Worm (Caenorhabditis elegans) whole organism, mixed stage, embryonic: ENCODE measurements around the gene npp-3.

ENCODE experiments used
- ceh-43 ChIP-seq: fragments of 200-800 bp; sonication (Bioruptor generic); optimal IDR thresholded peaks from 2 replicates; lab custom pipeline; 2018; ENCODE audit warnings: mild to moderate bottlenecking, missing genetic modification characterization, moderate library complexity, missing compliant biosample characterization
- flh-1 ChIP-seq: fragments of 200-800 bp; sonication (Bioruptor generic); optimal IDR thresholded peaks from 2 replicates; lab custom pipeline; 2018; ENCODE audit warnings: mild to moderate bottlenecking, missing genetic modification characterization, moderate library complexity, missing compliant biosample characterization
- lin-13 ChIP-seq: fragments of 150-350 bp; optimal IDR thresholded peaks from 2 replicates; lab custom pipeline; 2014; ENCODE audit warnings: missing biosample characterization, missing genetic modification characterization
- mab-5 ChIP-seq: fragments of 150-350 bp; optimal IDR thresholded peaks from 2 replicates; lab custom pipeline; 2014; ENCODE audit warnings: missing biosample characterization, missing genetic modification characterization
- mep-1 ChIP-seq: fragments of 150-350 bp; optimal IDR thresholded peaks from 2 replicates; lab custom pipeline; 2017; ENCODE audit warnings: missing biosample characterization, missing genetic modification reagents, missing genetic modification characterization, inconsistent platforms
- nhr-12 ChIP-seq: fragments of 150-350 bp; optimal IDR thresholded peaks from 2 replicates; lab custom pipeline; 2014; ENCODE audit warnings: missing biosample characterization, missing genetic modification characterization
- nhr-28 ChIP-seq: fragments of 150-350 bp; optimal IDR thresholded peaks from 2 replicates; lab custom pipeline; 2014; ENCODE audit warnings: missing biosample characterization, missing genetic modification characterization
- nhr-76 ChIP-seq: sonication (generic microtip); optimal IDR thresholded peaks from 2 replicates; lab custom pipeline; 2017; ENCODE audit warnings: missing biosample characterization, missing genetic modification characterization
- unc-39 ChIP-seq: fragments of 150-350 bp; optimal IDR thresholded peaks from 2 replicates; lab custom pipeline; 2014; ENCODE audit warnings: missing biosample characterization, missing genetic modification characterization
- unc-62 ChIP-seq: fragments of 150-350 bp; optimal IDR thresholded peaks from 2 replicates; lab custom pipeline; 2014; ENCODE audit warnings: missing biosample characterization, missing genetic modification reagents, missing genetic modification characterization
- ztf-11 ChIP-seq: fragments of 150-350 bp; optimal IDR thresholded peaks from 2 replicates; lab custom pipeline; 2014; ENCODE audit warnings: missing biosample characterization, missing genetic modification characterization

- TF ChIP-seq nhr-28 (tag; lab: Kevin White, UChicago) (no peak), unc-62 (GFP tag; lab: Kevin White, UChicago) (no peak), mep-1 (tag; lab: Kevin White, UChicago) (no peak), mab-5 (tag; lab: Kevin White, UChicago) (no peak), unc-39 (tag; lab: Kevin White, UChicago) (no peak), lin-13 (tag; lab: Kevin White, UChicago) (no peak), ceh-43 (GFP tag; lab: Kevin White, UChicago) (no peak), flh-1 (no peak), nhr-12 (tag; lab: Kevin White, UChicago) (no peak), ztf-11 (tag; lab: Kevin White, UChicago) (no peak), nhr-76 (tag; lab: Kevin White, UChicago) (no peak)
These were observed 35.5 kb downstream of the npp-3 start for ce11 chrII:11839116-11839515.
